Worm (Caenorhabditis elegans) whole organism, midembryonic: ENCODE results near the gene vha-5.

Source experiments
- T22C8.4 ChIP-seq: fragments of 200-800 bp; sonication (Bioruptor generic); IDR thresholded peaks from 2 replicates; pipeline ENCODE4 v1.3.6; 2022; ENCODE audit warnings: missing genetic modification characterization, missing compliant biosample characterization
- cog-1 ChIP-seq: sonication (generic microtip); optimal IDR thresholded peaks from 2 replicates; lab custom pipeline; 2016; ENCODE audit warnings: missing genetic modification characterization, missing compliant biosample characterization
- flt-1 ChIP-seq: fragments of 200-800 bp; sonication (Bioruptor generic); IDR thresholded peaks from 2 replicates; pipeline ENCODE4 v1.3.6; 2022; ENCODE audit warnings: missing genetic modification characterization, missing compliant biosample characterization
- klf-2 ChIP-seq: fragments of 200-800 bp; sonication (Bioruptor generic); conservative IDR thresholded peaks from 2 replicates; pipeline ENCODE4 v1.3.6; 2022; ENCODE audit warnings: missing genetic modification reagents, missing genetic modification characterization, missing compliant biosample characterization
- ref-1 ChIP-seq: fragments of 200-800 bp; sonication (Bioruptor generic); conservative IDR thresholded peaks from 2 replicates; pipeline ENCODE4 v1.3.6; 2022; ENCODE audit warnings: missing genetic modification reagents, missing genetic modification characterization, missing compliant biosample characterization
- tab-1 ChIP-seq: fragments of 200-800 bp; sonication (Bioruptor generic); IDR thresholded peaks from 2 replicates; pipeline ENCODE4 v1.3.6; 2022; ENCODE audit warnings: missing genetic modification characterization, missing compliant biosample characterization
- ztf-29 ChIP-seq: fragments of 200-800 bp; sonication (Bioruptor generic); IDR thresholded peaks from 2 replicates; pipeline ENCODE4 v1.3.6; 2022; ENCODE audit warnings: missing genetic modification reagents, missing genetic modification characterization, missing compliant biosample characterization

ce11 chrIV:8303668-8304067, at the start of gene vha-5:
- TF ChIP-seq cog-1 (tag; lab: Kevin White, UChicago) (no peak), flt-1 (GFP tag; lab: Robert Waterston, UW) (no peak), ztf-29 (GFP tag; lab: Robert Waterston, UW) (no peak), tab-1 (GFP tag; lab: Robert Waterston, UW) (no peak), klf-2 (GFP tag; lab: Robert Waterston, UW) (no peak), ref-1 (GFP tag; lab: Robert Waterston, UW) (no peak), T22C8.4 (GFP tag; lab: Robert Waterston, UW) (no peak)
